Fruit fly (Drosophila melanogaster) ovary, adult (tissue): ENCODE measurements around the gene CG11583.

ENCODE experiments used
- CG17801 ChIP-seq: fragments of 200-800 bp; optimal IDR thresholded peaks from 2 replicates; lab custom pipeline; 2019; ENCODE audit warnings: missing biosample characterization, mild to moderate bottlenecking, missing genetic modification characterization, moderate library complexity; ENCODE audit not compliant: partially characterized antibody

The CG11583 gene

DNA sequence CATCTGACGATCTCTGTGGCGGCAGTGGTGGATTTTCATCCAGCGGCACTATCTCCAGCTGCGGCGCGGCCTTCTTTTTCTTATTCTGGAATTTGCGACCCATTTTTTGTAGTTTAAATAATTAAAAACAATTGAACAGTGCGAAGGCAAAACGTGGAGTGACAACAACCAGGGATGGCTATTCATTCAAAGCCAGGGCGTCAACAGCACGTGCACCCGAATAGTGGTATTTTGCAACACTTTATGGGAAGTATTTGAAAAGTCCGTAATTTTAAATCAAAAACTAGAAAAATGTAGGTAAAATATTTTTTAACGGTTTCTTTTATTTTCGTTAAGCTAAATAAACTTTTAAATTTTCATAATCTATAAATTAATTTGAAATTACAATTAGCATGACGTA lies at the start of gene CG11583:
CG11583 (minus strand) TSS at position 191 of the 400 bp plus-strand sequence.
- peak; percentile 60 for TF ChIP-seq CG17801 (GFP tag; lab: Kevin White, UChicago)

DNA sequence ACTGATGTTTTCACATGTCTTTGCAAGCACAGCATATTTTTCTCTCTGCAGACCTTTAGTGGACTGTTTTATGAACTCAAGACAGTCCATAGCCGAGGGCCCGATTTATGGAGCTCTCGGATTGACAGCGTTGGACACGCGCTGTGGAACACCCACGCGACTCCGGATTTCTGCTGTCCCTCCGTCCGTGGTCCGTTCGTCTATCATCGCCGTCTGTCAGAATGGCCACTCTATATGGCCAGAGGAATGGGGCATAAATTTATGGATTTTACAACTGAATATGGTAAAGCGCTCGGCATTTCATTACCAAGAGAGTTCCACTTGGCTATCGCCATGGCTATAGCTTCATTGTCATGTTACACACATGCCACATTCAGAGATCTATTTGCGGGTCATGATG lies 45.4 kb upstream of the CG11583 start:
- no peak for TF ChIP-seq CG17801 (GFP tag; lab: Kevin White, UChicago)

DNA sequence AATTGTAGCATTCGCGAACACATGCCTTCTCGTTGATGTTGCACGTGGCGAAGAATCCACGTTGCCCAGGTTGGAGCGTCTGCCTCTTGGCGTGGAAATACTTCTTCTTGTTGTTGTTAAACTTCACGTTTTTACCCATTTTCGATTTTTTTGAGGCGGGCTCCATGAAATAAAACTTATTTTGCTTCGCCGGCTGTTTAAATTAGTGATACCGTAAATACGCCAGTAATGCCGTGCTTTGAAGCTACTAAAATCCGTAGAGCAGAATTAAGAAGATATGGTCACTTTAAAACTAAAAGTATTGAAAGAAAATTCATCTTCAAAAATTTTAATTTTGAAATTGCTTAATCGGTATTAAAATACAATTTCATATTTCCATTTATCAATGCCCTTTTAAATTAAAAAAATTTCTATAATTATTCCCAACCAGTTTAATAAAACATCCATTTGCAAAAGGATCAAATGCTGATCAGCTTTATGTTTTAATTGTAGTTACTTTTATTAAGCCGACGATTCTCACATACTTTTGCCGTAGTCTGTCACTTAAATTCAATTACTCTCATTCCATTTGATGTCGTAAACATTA lies 39.5 kb upstream of the CG11583 start, which contains the start of gene CG15014:
CG15014 (minus strand) TSS at position 228 of the 586 bp plus-strand sequence.
- TF ChIP-seq CG17801 (GFP tag; lab: Kevin White, UChicago), result no peak

DNA sequence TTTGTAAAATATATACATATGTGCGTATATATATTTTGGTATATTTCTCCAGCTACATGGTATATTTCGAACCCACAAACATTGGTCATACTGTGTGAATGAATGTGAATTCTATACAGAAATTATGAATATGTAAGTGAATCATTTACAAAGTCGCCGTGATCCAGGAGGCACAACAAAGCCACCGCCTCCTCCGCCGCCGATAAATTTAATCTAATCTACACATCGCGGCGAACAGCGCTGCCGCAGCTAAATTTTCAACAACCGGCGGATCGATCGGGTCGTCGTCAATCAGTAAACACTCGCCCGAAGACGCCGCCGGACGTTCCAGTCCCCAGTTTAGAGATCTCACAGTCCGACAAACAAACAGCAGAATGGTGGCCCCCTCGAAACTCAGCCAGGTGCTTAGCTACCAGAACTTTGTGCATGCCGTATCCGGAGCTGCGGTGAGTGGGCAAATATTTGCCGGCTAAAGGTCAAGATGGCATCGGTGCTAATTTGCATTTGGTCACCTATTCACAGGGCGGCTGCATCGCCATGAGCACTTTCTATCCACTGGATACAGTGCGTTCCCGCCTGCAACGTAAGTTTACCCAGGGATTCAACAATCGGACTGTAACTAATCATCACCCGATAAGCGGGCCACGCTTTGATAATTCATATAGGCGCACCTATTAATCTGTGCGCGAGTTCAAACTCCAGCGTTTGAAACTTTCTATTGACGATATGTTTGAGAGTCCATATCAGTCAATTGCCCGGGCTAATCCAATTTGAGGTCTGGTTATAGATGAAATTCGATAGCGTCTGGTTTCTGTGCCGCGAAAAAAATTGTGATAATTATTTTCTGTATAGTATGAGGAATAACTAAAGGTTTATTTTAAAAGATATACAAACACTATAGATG lies 36.3 kb upstream of the CG11583 start, which contains the start of gene PMP34:
PMP34 (plus strand) TSS at position 79 of the 904 bp plus-strand sequence.
- peak; percentile 27 for TF ChIP-seq CG17801 (GFP tag; lab: Kevin White, UChicago)

DNA sequence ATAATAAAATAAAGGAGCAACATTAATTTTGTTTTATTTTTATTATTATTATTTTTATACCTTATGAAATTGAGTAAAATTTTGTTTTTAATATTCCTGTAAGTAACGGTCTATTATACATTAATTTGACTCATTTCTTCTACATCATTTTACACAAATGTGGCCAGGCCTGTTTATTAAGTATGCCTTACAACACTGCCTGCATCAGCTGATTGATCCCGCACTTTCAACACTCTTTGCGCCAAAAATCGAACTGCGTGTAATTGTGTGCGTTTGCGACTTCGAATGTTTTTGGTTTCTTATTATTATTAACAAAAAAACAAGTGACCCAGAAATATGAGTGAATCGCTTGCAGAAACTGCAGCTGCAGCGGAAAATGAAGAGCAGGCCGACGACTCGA lies 30.7 kb upstream of the CG11583 start, which contains the start of gene Claspin:
Claspin (plus strand) TSS at position 185 of the 400 bp plus-strand sequence.
- TF ChIP-seq CG17801 (GFP tag; lab: Kevin White, UChicago), result no peak

DNA sequence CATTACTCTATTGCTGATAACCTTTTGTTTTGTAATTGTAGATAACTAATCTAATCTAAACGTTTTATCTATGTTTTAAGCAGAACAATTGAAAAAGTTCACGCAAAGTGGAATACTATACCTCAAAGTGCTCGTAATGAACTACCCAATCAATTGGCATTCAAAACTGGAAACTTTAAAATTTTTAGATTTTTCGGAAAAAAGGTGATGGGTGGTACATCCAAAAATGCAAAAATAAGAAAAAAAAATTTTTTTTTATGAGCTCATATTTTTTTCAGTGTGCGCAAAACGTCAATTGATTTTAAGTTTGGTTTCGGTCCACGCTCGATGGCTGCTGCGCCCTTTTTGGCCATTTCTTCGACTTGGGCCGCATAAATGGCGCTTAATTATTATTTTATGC lies 28.0 kb upstream of the CG11583 start:
- no peak for TF ChIP-seq CG17801 (GFP tag; lab: Kevin White, UChicago)

DNA sequence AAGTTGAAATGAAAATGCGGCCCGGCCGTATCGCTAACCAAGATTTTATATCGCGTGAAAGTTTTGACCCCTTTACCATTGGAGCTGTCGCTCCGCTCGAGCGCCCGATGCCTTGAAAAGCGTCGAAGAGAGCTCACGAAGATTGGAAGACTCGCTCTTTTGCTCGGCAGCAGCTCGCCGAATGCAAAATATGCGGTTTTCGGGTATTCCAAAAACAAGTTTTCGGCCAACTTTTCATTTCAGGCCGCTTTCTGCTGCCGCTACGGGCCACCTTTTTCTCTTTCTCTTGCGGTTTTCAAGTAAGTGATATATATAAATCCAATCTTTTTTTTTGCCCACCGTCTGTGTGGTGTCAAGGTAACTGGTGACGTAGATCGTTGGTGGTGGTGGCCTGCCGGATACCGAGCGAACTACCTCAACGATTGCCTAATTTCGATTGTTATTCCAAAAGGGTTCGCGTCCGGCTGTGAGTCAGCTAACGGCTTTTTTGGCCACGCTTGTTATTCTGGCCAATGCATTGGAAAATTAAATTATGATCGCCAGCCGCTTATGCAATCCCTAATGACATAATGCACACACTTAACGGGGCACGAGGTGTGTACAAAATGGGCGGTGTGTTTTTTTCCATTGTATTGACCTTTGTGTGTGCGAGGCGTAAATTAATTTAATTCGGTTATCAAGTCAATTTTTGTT lies 25.2 kb upstream of the CG11583 start, which contains the start of gene dyl:
dyl (minus strand) TSS at position 28 of the 693 bp plus-strand sequence.
- no peak for TF ChIP-seq CG17801 (GFP tag; lab: Kevin White, UChicago)

DNA sequence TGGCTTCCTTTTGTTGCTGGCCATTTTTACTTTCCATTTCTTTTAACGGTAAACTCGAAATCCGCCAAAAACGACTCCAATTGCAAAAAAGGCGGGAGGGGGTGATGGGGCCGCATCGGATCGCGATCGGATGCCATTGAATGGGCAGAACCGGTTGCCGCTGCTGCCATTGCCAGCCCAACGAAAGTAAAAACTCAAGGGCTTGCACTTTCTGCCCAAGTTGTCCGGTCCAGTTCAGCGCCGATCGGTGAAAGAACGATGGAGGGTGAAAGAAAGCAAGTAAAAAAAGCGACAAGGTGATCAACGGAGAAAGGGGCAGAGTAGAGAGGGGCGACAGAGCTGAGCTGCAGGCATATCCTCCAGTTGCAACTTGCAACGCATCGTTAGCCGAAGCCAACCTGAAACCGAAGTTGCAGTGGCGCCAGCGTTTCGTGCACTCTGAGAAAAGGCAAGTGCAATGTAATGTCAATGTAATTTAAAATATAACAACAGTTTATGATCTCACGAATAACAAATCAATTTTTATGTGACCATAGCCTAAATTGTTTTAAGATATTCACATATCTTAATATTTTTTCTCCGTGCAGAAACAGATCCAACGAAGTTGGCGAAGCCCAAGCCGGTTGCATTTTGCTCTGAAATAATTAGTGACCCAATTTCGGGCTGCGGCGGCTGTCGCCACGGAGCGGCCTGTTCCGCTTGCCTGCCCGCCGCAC lies 21.8 kb upstream of the CG11583 start:
- no peak for TF ChIP-seq CG17801 (GFP tag; lab: Kevin White, UChicago)

DNA sequence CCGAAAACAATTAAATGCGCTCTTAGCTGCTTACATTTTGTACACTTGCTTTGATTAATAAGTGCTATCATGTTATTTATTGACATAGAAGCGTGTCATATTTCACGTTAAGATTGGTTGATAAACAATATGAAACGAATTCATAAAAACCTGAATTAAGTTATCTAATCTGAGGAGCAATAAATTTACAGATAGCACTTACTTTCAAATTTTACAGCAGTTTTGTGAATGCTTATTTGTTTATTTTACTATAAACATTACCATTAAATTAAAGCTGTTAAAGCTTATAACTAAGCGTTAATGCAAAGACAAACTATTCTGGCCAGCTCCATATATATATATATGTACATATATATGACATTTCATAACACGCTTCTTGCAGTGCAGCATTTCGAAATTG lies 19.5 kb upstream of the CG11583 start:
- TF ChIP-seq CG17801 (GFP tag; lab: Kevin White, UChicago), result no peak

DNA sequence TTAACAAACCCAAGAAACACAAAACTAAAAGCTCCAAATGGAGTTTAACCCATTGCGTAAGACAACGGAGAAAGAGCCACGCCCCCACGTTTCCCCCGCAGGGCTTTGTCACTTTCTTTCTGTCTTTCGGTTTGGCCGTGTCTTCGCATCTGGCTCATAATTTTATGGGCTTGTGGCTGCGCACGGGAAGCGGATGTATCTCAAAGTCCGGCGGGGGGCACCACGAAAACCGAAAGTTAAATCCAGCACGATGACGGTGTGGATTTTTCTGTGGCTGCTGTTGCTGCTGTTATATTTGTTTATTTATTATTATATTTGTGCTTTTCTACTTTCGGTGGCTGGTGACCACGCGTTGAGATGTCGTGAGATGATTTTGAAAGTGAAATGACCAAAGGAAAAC lies 14.1 kb upstream of the CG11583 start:
- TF ChIP-seq CG17801 (GFP tag; lab: Kevin White, UChicago), result no peak

DNA sequence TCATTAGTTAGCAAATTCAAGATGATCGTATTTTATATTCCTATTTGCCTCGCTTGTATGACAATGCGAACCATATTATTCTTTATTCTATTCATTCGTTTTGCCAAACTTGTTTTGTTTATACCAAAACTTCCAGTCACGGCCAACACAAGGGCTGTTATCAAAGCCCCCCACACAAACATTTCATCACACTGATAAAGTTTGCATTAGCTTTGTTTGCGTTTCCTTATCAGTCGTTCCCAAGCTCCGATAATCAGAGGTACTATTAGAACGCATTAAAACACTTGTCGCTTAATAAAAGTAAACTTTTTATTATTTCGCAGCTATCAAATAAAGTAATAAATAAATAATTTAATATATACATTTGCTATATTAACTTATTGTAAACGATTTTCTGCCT lies 11.1 kb upstream of the CG11583 start:
- peak; percentile 20 for TF ChIP-seq CG17801 (GFP tag; lab: Kevin White, UChicago)

DNA sequence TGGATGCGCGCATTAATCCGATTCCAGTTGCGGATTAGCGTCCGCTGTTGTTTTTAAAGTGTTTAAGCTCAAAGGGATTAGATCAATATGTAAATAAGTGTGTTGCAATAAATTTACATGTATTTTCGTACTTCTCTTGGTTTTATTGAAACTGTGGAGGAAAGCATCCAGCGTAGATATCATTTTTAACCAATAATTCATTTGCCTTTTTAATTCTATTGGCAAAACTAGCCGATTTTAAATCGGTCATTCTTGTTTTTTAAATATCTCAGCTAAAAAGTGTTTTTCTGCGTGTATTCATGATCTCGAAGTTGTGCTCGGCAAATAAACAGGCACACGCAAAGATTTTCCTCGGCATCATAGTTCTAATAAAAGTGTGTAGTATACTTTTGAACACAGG lies 10.7 kb upstream of the CG11583 start:
- TF ChIP-seq CG17801 (GFP tag; lab: Kevin White, UChicago), result no peak

DNA sequence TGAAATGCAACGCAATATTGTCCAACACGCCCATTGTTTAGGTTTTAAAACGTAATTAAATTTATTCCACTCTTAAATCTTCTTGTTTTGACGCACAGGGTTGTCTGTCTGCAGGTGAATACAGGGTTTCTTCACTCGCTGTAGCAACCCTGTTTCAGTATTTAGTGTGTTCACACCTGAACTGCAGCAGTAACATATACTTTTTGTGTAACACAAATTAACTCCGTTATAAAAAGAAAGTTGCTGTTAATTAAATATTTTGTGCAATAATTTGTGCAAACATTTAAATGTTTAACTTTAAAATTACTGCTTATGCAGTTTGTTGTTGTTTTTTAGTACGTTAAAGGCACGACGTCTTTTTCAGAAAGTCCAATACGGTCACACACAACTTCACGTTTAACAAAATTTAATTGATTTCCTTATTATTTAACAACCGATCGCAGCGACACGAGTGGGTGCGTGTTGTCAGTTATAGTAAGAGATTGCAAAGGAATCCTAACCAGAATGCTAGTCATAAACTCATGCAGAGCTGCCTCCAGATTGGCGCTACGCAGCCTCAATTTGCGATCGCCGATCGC lies 9.6 kb upstream of the CG11583 start, which contains the start of the genes CG15012 and Fdx2:
CG15012 (minus strand) TSS at position 127 of the 578 bp plus-strand sequence.
Fdx2 (plus strand) TSS at position 363 of the 578 bp plus-strand sequence.
- TF ChIP-seq CG17801 (GFP tag; lab: Kevin White, UChicago), result peak; percentile 64

DNA sequence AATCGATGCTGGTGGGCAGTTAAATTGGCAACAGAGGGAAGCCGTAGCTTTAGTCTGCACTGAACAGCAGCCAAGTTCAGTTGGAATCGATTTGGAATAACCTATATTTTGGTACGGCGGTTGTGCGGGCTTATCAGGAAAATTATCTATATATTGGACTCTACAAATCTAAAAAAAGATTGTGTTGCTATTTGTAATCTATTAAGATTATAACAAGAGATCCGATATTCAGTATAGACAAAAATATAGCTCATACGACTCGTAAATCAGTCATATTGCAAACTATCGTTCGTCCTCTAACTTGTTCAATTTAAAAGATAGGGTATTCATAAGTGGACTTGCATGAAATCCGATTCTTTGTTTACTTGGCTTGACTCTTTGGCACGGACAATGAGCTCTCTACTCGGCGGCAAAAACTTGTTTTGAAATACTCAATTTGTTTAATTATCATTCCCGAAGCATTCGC lies 6.0 kb upstream of the CG11583 start, which contains the start of gene Hexo1:
Hexo1 (plus strand) TSS at position 51 of the 466 bp plus-strand sequence.
- TF ChIP-seq CG17801 (GFP tag; lab: Kevin White, UChicago), result peak; percentile 16
